Worm (Caenorhabditis elegans): ENCODE data around the gene T07E3.2.

Gene T07E3.2

ce11 chrIII:6946382-6946781 is 39.9 kb downstream of the T07E3.2 start, which contains the start of gene let-711 (continued):
- TF ChIP-seq snpc-3.4 (tag; optimal IDR thresholded peaks at IDR 0.05) (peak; percentile 7), ceh-91 (GFP tag; IDR thresholded peaks at IDR 0.05) (peak; percentile 78), madf-6 (GFP tag; IDR thresholded peaks at IDR 0.05) (peak; percentile 92), madf-8 (GFP tag; conservative IDR thresholded peaks at IDR 0.05) (peak; percentile 79), madf-3 (GFP tag; IDR thresholded peaks at IDR 0.05) (0 out of 2 replicates have a peak, but pooled peaks have one; percentile 79), T26A5.8 (tag; optimal IDR thresholded peaks at IDR 0.05) (no peak), efl-1 (GFP tag; optimal IDR thresholded peaks at IDR 0.05) (peak; percentile 89), die-1 (tag; optimal IDR thresholded peaks at IDR 0.05) (no peak), let-607 (tag; optimal IDR thresholded peaks at IDR 0.05) (no peak), lsl-1 (GFP tag; optimal IDR thresholded peaks at IDR 0.05) (peak; percentile 48), snpc-4 (GFP tag; optimal IDR thresholded peaks at IDR 0.05) (peak; percentile 22), snpc-4 (tag; optimal IDR thresholded peaks at IDR 0.05) (no peak), xnd-1 (tag; optimal IDR thresholded peaks at IDR 0.05) (peak; percentile 60)

DNA sequence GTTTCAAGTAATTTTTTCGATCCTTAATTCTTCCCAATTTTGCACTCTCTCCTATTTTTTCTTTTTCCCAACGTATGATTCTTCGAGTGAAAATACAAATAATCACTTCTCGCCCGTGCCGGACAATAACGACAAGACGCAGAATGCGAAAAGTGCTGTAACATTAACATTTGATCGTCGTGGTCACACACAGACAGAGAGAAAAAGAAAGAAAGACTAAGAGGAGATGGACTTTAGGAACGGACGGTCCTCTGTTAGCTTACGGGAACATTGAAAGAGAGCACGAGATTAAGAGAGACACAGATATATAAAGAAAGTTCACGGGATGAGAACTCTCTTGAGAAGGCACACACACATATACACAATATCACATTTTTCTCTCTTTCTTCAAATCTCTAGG is 41.4 kb downstream of the T07E3.2 start:
- peak; percentile 24 for TF ChIP-seq nhr-80 (tag; optimal IDR thresholded peaks at IDR 0.05)
- no peak for TF ChIP-seq B0019.2 (GFP tag; conservative IDR thresholded peaks at IDR 0.05)
- TF ChIP-seq cebp-1 (GFP tag; IDR thresholded peaks at IDR 0.05): no peak
- TF ChIP-seq cebp-1 (tag; optimal IDR thresholded peaks at IDR 0.05): peak; percentile 17
- TF ChIP-seq attf-3 (GFP tag; conservative IDR thresholded peaks at IDR 0.05): peak; percentile 50

DNA sequence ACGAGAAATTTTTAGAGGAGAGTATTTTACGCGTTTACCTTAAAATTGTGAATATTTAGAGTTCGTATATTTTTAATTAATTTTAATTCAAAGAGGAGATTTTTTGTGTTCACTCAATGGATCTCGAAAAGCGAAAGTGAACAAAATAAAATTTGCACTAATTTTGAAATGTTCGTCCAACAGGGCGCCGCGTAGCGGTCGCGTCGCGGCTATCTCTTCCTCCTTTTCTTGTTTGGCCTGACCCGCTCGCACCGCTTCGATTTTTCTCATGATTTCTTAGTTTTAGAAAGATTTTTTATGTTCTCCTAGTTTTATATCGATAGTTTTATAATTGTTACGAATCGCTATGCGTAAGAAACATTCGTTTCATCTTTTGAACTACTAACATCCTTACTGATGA is 44.9 kb downstream of the T07E3.2 start:
- TF ChIP-seq cebp-1 (GFP tag; IDR thresholded peaks at IDR 0.05): no peak
- TF ChIP-seq cebp-1 (tag; optimal IDR thresholded peaks at IDR 0.05): peak; percentile 11
- no peak for TF ChIP-seq ceh-79 (tag; optimal IDR thresholded peaks at IDR 0.05)
- TF ChIP-seq lin-35 (GFP tag; optimal IDR thresholded peaks at IDR 0.05): no peak
- no peak for TF ChIP-seq bed-1 (GFP tag; IDR thresholded peaks at IDR 0.05)
- no peak for TF ChIP-seq atf-7 (tag; optimal IDR thresholded peaks at IDR 0.05)
- TF ChIP-seq nhr-27 (tag; optimal IDR thresholded peaks at IDR 0.05): no peak
- TF ChIP-seq athp-1 (tag; optimal IDR thresholded peaks at IDR 0.05): no peak
- no peak for TF ChIP-seq ztf-25 (GFP tag; IDR thresholded peaks at IDR 0.05)
- no peak for TF ChIP-seq ceh-58 (GFP tag; IDR thresholded peaks at IDR 0.05)
- TF ChIP-seq snpc-4 (GFP tag; optimal IDR thresholded peaks at IDR 0.05): no peak
- TF ChIP-seq snpc-4 (tag; optimal IDR thresholded peaks at IDR 0.05): peak in 1 of 4 experiments; percentile 32
- peak in 1 of 2 experiments; percentile 13 for TF ChIP-seq let-607 (tag; optimal IDR thresholded peaks at IDR 0.05)

DNA sequence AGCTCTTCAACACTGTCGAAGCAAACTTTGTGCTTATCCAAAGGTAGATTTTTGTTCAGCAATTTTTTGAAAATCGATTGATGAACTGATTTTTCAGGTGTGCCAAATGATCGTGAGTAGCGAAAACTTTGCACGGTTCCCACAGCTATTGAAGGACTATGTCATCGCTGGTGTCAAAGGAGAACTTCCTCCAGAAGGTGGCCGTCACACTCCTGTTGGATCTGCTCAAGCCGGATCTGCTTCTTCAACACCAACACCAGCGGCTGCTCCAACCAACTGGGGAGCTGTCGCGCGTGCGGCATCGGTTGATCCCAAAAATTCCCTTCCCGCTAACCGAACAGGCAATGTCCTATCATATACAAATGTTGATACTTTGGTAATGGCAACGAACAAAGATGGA is 46.9 kb downstream of the T07E3.2 start:
- TF ChIP-seq zfh-2 (GFP tag; conservative IDR thresholded peaks at IDR 0.05) (peak; percentile 51; the same call in 1 of the 2 replicates), egrh-3 (GFP tag; IDR thresholded peaks at IDR 0.05) (no peak)

DNA sequence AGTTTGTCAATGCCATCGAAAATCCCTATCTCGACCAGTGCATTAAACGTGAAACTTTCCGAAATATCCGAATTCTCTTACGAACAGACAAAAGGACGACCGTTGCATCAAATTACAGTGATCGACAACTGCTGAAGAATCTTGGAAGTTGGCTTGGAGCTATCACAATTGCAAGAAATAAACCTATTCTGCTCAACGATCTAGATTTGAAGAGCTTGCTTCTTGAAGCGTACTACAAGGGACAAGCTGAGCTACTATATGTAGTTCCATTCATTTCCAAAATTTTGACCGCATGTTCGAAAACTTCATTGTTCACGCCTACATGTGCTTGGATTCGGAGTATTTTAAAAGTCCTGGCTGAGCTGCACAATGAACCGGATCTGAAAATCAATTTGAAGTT is 47.5 kb downstream of the T07E3.2 start:
- TF ChIP-seq C17E4.6 (GFP tag; IDR thresholded peaks at IDR 0.05) (no peak), K11D2.4 (GFP tag; IDR thresholded peaks at IDR 0.05) (no peak), F33H1.4 (GFP tag; IDR thresholded peaks at IDR 0.05) (no peak), snpc-1.1 (tag; optimal IDR thresholded peaks at IDR 0.05; ENCODE audit: insufficient read depth) (no peak), akir-1 (GFP tag; optimal IDR thresholded peaks at IDR 0.05) (no peak), lsy-27 (tag; optimal IDR thresholded peaks at IDR 0.05; ENCODE audit: borderline replicate concordance, insufficient read depth) (no peak), nhr-80 (tag; optimal IDR thresholded peaks at IDR 0.05) (no peak), let-607 (tag; optimal IDR thresholded peaks at IDR 0.05) (no peak), F22D6.2 (tag; optimal IDR thresholded peaks at IDR 0.05) (no peak), Y53G8AR.9 (GFP tag; conservative IDR thresholded peaks at IDR 0.05) (no peak), fkh-3 (tag; optimal IDR thresholded peaks at IDR 0.05) (no peak), sptf-2 (GFP tag; optimal IDR thresholded peaks at IDR 0.05) (no peak), sdz-38 (tag; optimal IDR thresholded peaks at IDR 0.05) (no peak), madf-10 (tag; optimal IDR thresholded peaks at IDR 0.05) (no peak), nfyb-1 (GFP tag; IDR thresholded peaks at IDR 0.05) (no peak), B0019.2 (GFP tag; conservative IDR thresholded peaks at IDR 0.05) (no peak)

Data from whole organism, young adult.